Fruit fly (Drosophila melanogaster) whole organism, wandering third instar larva: ENCODE results near the gene CG14205.

Experiments
- Abd-B ChIP-seq: fragments of >200 bp; optimal IDR thresholded peaks from 2 replicates; lab custom pipeline; 2017; ENCODE audit warnings: missing biosample characterization, missing genetic modification characterization
- CG9705 ChIP-seq: fragments of 200-800 bp; sonication (Bioruptor generic); optimal IDR thresholded peaks from 2 replicates; lab custom pipeline; 2018; ENCODE audit warnings: missing biosample characterization, mild to moderate bottlenecking, missing genetic modification characterization
- CrebA ChIP-seq: fragments of 200-800 bp; sonication (Bioruptor generic); optimal IDR thresholded peaks from 2 replicates; lab custom pipeline; 2016; ENCODE audit warnings: missing biosample characterization, mild to moderate bottlenecking, missing genetic modification characterization, borderline replicate concordance
- Dfd ChIP-seq: fragments of >200 bp; optimal IDR thresholded peaks from 2 replicates; lab custom pipeline; 2017; ENCODE audit warnings: missing biosample characterization, missing genetic modification characterization
- Dif ChIP-seq: fragments of 200-275, 200-300 bp; sonication (Bioruptor generic); optimal IDR thresholded peaks from 2 replicates; lab custom pipeline; 2018; ENCODE audit warnings: missing biosample characterization, missing genetic modification characterization; ENCODE audit not compliant: partially characterized antibody
- GATAd ChIP-seq: sonication (Bioruptor generic); optimal IDR thresholded peaks from 2 replicates; lab custom pipeline; 2016; ENCODE audit warnings: missing biosample characterization, missing genetic modification characterization
- HLH106 ChIP-seq: fragments of 200-800 bp; optimal IDR thresholded peaks from 3 replicates; lab custom pipeline; 2019; ENCODE audit warnings: missing biosample characterization, mild to moderate bottlenecking, missing genetic modification characterization, moderate library complexity
- Hnf4 ChIP-seq: fragments of 200-800 bp; sonication (Bioruptor generic); optimal IDR thresholded peaks from 2 replicates; lab custom pipeline; 2016; ENCODE audit warnings: missing biosample characterization, mild to moderate bottlenecking, missing genetic modification characterization
- Hr78 ChIP-seq: fragments of >200 bp; optimal IDR thresholded peaks from 2 replicates; lab custom pipeline; 2017; ENCODE audit warnings: missing biosample characterization, missing genetic modification characterization
- Hr83 ChIP-seq: fragments of 200-300 bp; sonication (Bioruptor generic); optimal IDR thresholded peaks from 2 replicates; lab custom pipeline; 2016; ENCODE audit warnings: missing biosample characterization, mild to moderate bottlenecking, missing genetic modification characterization, moderate library complexity; ENCODE audit not compliant: poor library complexity, severe bottlenecking
- Jra ChIP-seq: sonication (Bioruptor generic); optimal IDR thresholded peaks from 2 replicates; lab custom pipeline; 2016; ENCODE audit warnings: missing biosample characterization, missing genetic modification characterization
- Mio ChIP-seq: sonication (Bioruptor generic); optimal IDR thresholded peaks from 2 replicates; lab custom pipeline; 2016; ENCODE audit warnings: missing biosample characterization, missing genetic modification characterization
- Myc ChIP-seq: fragments of >200 bp; optimal IDR thresholded peaks from 2 replicates; lab custom pipeline; 2017
- N ChIP-seq: fragments of >200 bp; optimal IDR thresholded peaks from 2 replicates; lab custom pipeline; 2018; ENCODE audit warnings: missing biosample characterization, missing external identifiers, missing genetic modification characterization
- OdsH ChIP-seq: fragments of 200-800 bp; sonication (Bioruptor generic); optimal IDR thresholded peaks from 2 replicates; lab custom pipeline; 2016; ENCODE audit warnings: missing biosample characterization, mild to moderate bottlenecking, missing genetic modification characterization
- Rel ChIP-seq, 2 experiments: fragments of 200-800 bp; sonication (Bioruptor generic) in 1 of 2; optimal IDR thresholded peaks; 2 replicates in 1 of 2; 3 replicates in 1 of 2; lab custom pipeline; 2016 to 2019; ENCODE audit warnings: mild to moderate bottlenecking in 2 of 2, missing biosample characterization in 2 of 2, missing genetic modification characterization in 2 of 2, moderate library complexity in 1 of 2
- Sp1 ChIP-seq: fragments of 200-800 bp; sonication (Bioruptor generic); optimal IDR thresholded peaks from 3 replicates; lab custom pipeline; 2019; ENCODE audit warnings: missing biosample characterization, mild to moderate bottlenecking, missing genetic modification characterization, moderate library complexity
- Vsx2 ChIP-seq: fragments of 200-300, 225-300 bp; sonication (Bioruptor generic); optimal IDR thresholded peaks from 2 replicates; lab custom pipeline; 2018; ENCODE audit warnings: missing biosample characterization, missing genetic modification characterization; ENCODE audit not compliant: partially characterized antibody
- br ChIP-seq: fragments of 200-800 bp; sonication (Bioruptor generic); optimal IDR thresholded peaks from 2 replicates; lab custom pipeline; 2016; ENCODE audit warnings: missing biosample characterization, missing genetic modification characterization
- brk ChIP-seq: fragments of 200-800 bp; sonication (Bioruptor generic); optimal IDR thresholded peaks from 2 replicates; lab custom pipeline; 2016; ENCODE audit warnings: missing biosample characterization, mild to moderate bottlenecking, missing genetic modification characterization
- dl ChIP-seq, 2 experiments: fragments of 175-275, 200-275 bp in 1 of 2; fragments of 200-275 bp in 1 of 2; sonication (Bioruptor generic); optimal IDR thresholded peaks; lab custom pipeline; 2018; ENCODE audit warnings: mild to moderate bottlenecking in 2 of 2, missing biosample characterization in 2 of 2, missing genetic modification characterization in 2 of 2, moderate library complexity in 2 of 2; ENCODE audit not compliant: partially characterized antibody in 2 of 2, insufficient read depth in 1 of 2
- dmrt93B ChIP-seq: fragments of 200-800 bp; sonication (Bioruptor generic); optimal IDR thresholded peaks from 2 replicates; lab custom pipeline; 2018; ENCODE audit warnings: missing biosample characterization, mild to moderate bottlenecking, missing genetic modification characterization
- dsf ChIP-seq: sonication (Bioruptor generic); optimal IDR thresholded peaks from 2 replicates; lab custom pipeline; 2016; ENCODE audit warnings: missing biosample characterization, missing genetic modification characterization, borderline replicate concordance
- ey ChIP-seq: fragments of 200-800 bp; sonication (Bioruptor generic); optimal IDR thresholded peaks from 2 replicates; lab custom pipeline; 2016; ENCODE audit warnings: missing biosample characterization, missing genetic modification characterization
- foxo ChIP-seq, 2 experiments: fragments of 200-800 bp; sonication (Bioruptor generic); optimal IDR thresholded peaks; 2 replicates in 1 of 2; 3 replicates in 1 of 2; lab custom pipeline; 2016 to 2017; ENCODE audit warnings: missing biosample characterization in 2 of 2, missing genetic modification characterization in 2 of 2
- fru ChIP-seq: fragments of 200-800 bp; sonication (Bioruptor generic); optimal IDR thresholded peaks from 3 replicates; lab custom pipeline; 2016; ENCODE audit warnings: missing biosample characterization, mild to moderate bottlenecking, missing genetic modification characterization
- h ChIP-seq: fragments of 200-800 bp; sonication (Bioruptor generic); optimal IDR thresholded peaks from 3 replicates; lab custom pipeline; 2016; ENCODE audit warnings: missing biosample characterization, mild to moderate bottlenecking, missing genetic modification characterization
- jim ChIP-seq: fragments of 175-275, 200-325 bp; sonication (Bioruptor generic); optimal IDR thresholded peaks from 2 replicates; lab custom pipeline; 2016; ENCODE audit warnings: missing biosample characterization, mild to moderate bottlenecking, missing genetic modification characterization
- lola ChIP-seq: fragments of >200 bp; optimal IDR thresholded peaks from 2 replicates; lab custom pipeline; 2017; ENCODE audit warnings: missing biosample characterization, missing genetic modification characterization
- pan ChIP-seq: fragments of >200 bp; optimal IDR thresholded peaks from 2 replicates; lab custom pipeline; 2017
- psq ChIP-seq: fragments of 200-800 bp; sonication (Bioruptor generic); optimal IDR thresholded peaks from 3 replicates; lab custom pipeline; 2017; ENCODE audit warnings: missing biosample characterization, mild to moderate bottlenecking, missing genetic modification characterization, moderate library complexity
- rgr ChIP-seq: fragments of 200-800 bp; sonication (Bioruptor generic); optimal IDR thresholded peaks from 3 replicates; lab custom pipeline; 2016; ENCODE audit warnings: missing biosample characterization, mild to moderate bottlenecking, missing genetic modification characterization
- sage ChIP-seq: fragments of 200-800 bp; sonication (Bioruptor generic); optimal IDR thresholded peaks from 2 replicates; lab custom pipeline; 2016; ENCODE audit warnings: missing biosample characterization, mild to moderate bottlenecking, missing genetic modification characterization
- sv ChIP-seq: fragments of 200-800 bp; sonication (Bioruptor generic); optimal IDR thresholded peaks from 3 replicates; lab custom pipeline; 2016; ENCODE audit warnings: missing biosample characterization, missing genetic modification characterization
- tai ChIP-seq: sonication (Bioruptor generic); optimal IDR thresholded peaks from 2 replicates; lab custom pipeline; 2016; ENCODE audit warnings: missing biosample characterization, missing genetic modification characterization
- usp ChIP-seq: fragments of >200 bp; optimal IDR thresholded peaks from 2 replicates; lab custom pipeline; 2017; ENCODE audit warnings: missing biosample characterization, missing genetic modification characterization
- woc ChIP-seq: sonication (Bioruptor generic); optimal IDR thresholded peaks from 2 replicates; lab custom pipeline; 2016; ENCODE audit warnings: missing biosample characterization, mild to moderate bottlenecking, missing genetic modification characterization

The CG14205 gene

DNA sequence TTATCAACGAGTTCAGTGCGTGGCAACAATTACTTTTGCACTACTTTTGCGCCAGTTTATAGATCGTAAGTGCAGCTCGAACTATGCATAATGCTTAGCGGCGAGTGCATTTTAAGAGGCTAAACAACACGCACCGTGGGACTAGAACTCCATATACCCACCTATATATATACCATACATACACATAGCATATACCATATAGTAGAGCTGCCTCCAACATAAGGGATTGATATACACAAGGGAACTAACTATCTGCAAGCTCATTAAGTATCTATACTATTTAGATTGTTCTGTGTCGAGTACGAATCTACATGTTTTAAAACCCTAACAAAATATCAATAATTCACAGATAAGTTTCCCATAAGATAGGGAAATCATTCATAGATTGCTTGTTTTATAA is 10.5 kb upstream of the CG14205 start, which contains the start of gene CG14218:
Gene CG14218, minus strand, starts transcription at position 101 of the 400 bp plus-strand sequence.
- TF ChIP-seq psq (GFP tag; lab: Kevin White, UChicago) (no peak), woc (GFP tag; lab: Kevin White, UChicago) (no peak), OdsH (GFP tag; lab: Kevin White, UChicago) (no peak), GATAd (GFP tag; lab: Kevin White, UChicago) (no peak), dmrt93B (GFP tag; lab: Kevin White, UChicago) (no peak), Abd-B (no peak), br (GFP tag; lab: Kevin White, UChicago) (no peak), Hr83 (no peak), Vsx2 (GFP tag; lab: Kevin White, UChicago) (no peak), jim (GFP tag; lab: Kevin White, UChicago) (no peak), Hnf4 (GFP tag; lab: Kevin White, UChicago) (no peak), Hr78 (GFP tag; lab: Kevin White, UChicago) (no peak), Sp1 (GFP tag; lab: Kevin White, UChicago) (no peak), N (GFP tag; lab: Kevin White, UChicago) (no peak), ey (GFP tag; lab: Kevin White, UChicago) (no peak), CrebA (GFP tag; lab: Kevin White, UChicago) (no peak), brk (GFP tag; lab: Kevin White, UChicago) (no peak), CG9705 (GFP tag; lab: Kevin White, UChicago) (no peak), fru (GFP tag; lab: Kevin White, UChicago) (no peak)

- no peak for TF ChIP-seq Vsx2 (GFP tag; lab: Kevin White, UChicago)
- TF ChIP-seq Hnf4 (GFP tag; lab: Kevin White, UChicago) = no peak
- no peak for TF ChIP-seq GATAd (GFP tag; lab: Kevin White, UChicago)
- no peak for TF ChIP-seq jim (GFP tag; lab: Kevin White, UChicago)
- TF ChIP-seq Sp1 (GFP tag; lab: Kevin White, UChicago) = no peak
- TF ChIP-seq dsf = no peak
- TF ChIP-seq sv (GFP tag; lab: Kevin White, UChicago) = no peak
These were observed 9.7 kb upstream of the CG14205 start for dm6 chrX:19582732-19583131.

DNA sequence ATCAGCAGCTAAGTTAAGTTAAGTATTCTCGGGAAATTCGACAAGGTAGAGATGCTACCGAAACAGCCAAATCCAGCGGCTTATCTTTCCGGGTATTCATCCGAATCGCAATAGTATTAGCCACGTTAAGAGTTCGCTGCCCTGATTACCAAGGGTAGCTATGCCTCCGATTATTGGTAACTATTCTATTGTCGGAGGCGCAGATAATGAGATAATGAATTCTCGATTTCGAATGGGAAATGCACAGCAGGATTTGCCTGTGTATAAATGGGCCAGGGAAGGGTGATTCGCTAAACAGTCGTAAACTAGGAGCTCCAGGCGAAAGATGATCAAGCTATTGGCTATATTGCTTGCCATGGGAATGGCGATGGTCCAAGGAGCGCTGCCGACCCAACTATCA is 9.1 kb upstream of the CG14205 start, which contains the start of gene CG14204:
Gene CG14204, plus strand, starts transcription at position 301 of the 400 bp plus-strand sequence.
- TF ChIP-seq pan (lab: Kevin White, UChicago) (no peak), CrebA (GFP tag; lab: Kevin White, UChicago) (no peak), Dfd (no peak), Jra (GFP tag; lab: Kevin White, UChicago) (no peak), Hnf4 (GFP tag; lab: Kevin White, UChicago) (no peak), rgr (GFP tag; lab: Kevin White, UChicago) (no peak), psq (GFP tag; lab: Kevin White, UChicago) (no peak), HLH106 (tag; lab: Kevin White, UChicago) (no peak), lola (GFP tag; lab: Kevin White, UChicago) (no peak), dl (GFP tag; optimal IDR thresholded peaks at IDR 0.05; lab: Kevin White, UChicago; ENCODE audit: insufficient read depth in 1 of 2, partially characterized antibody in 2 of 2) (no peak), tai (GFP tag; lab: Kevin White, UChicago) (no peak), sage (GFP tag; lab: Kevin White, UChicago) (no peak), foxo (GFP tag; optimal IDR thresholded peaks at IDR 0.05; lab: Kevin White, UChicago) (no peak), dmrt93B (GFP tag; lab: Kevin White, UChicago) (no peak), Hr78 (GFP tag; lab: Kevin White, UChicago) (no peak), sv (GFP tag; lab: Kevin White, UChicago) (no peak), N (GFP tag; lab: Kevin White, UChicago) (no peak), Rel (GFP tag; optimal IDR thresholded peaks at IDR 0.05; lab: Kevin White, UChicago) (no peak), Rel (tag; optimal IDR thresholded peaks at IDR 0.05; lab: Kevin White, UChicago) (no peak)

DNA sequence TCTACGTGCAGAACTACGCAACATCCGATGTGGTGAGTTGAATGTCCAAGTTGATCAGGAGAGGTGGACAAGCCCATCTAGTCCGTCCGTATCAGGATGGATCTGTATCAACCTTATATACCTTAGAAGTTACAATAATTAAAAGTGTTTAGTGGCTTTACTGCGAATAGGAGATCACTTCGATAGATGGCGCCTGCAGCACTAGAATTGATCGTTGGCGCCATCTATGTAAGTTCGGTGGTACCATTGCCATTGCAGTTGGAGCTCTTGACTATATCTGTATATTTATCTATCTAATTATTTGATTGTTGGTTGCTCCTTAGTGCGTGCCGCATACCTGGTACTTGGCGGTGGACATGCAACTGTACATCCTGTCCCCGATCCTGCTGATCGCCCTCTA is 7.3 kb upstream of the CG14205 start:
- TF ChIP-seq usp (GFP tag; lab: Kevin White, UChicago) (no peak), lola (GFP tag; lab: Kevin White, UChicago) (no peak), jim (GFP tag; lab: Kevin White, UChicago) (no peak), Mio (no peak), Hr83 (no peak), dl (GFP tag; optimal IDR thresholded peaks at IDR 0.05; lab: Kevin White, UChicago; ENCODE audit: insufficient read depth in 1 of 2, partially characterized antibody in 2 of 2) (no peak), rgr (GFP tag; lab: Kevin White, UChicago) (no peak), h (GFP tag; lab: Kevin White, UChicago) (no peak), Dfd (no peak), woc (GFP tag; lab: Kevin White, UChicago) (no peak), brk (GFP tag; lab: Kevin White, UChicago) (no peak), CrebA (GFP tag; lab: Kevin White, UChicago) (no peak), dsf (no peak), Dif (no peak), Myc (lab: Kevin White, UChicago) (no peak), pan (lab: Kevin White, UChicago) (no peak), Abd-B (no peak)
- TF ChIP-seq, all 38 proteins: peak for 0
